Fruit fly (Drosophila melanogaster) whole organism: ENCODE data around the gene Jon66Cii.

Experiments
- CG8478 ChIP-seq: fragments of >200 bp; optimal IDR thresholded peaks from 2 replicates; lab custom pipeline; 2018; ENCODE audit warnings: inconsistent platforms
- Dll ChIP-seq: fragments of >200 bp; optimal IDR thresholded peaks from 2 replicates; lab custom pipeline; 2017
- EcR ChIP-seq, 2 experiments: fragments of >200 bp; optimal IDR thresholded peaks; 2 replicates each; lab custom pipeline; 2017; ENCODE audit warnings: missing biosample characterization in 2 of 2, missing genetic modification characterization in 2 of 2, missing genetic modification reagents in 2 of 2
- pan ChIP-seq: fragments of >200 bp; optimal IDR thresholded peaks from 2 replicates; lab custom pipeline; 2017
- usp ChIP-seq: fragments of >200 bp; optimal IDR thresholded peaks from 2 replicates; lab custom pipeline; 2017; ENCODE audit warnings: missing biosample characterization, missing genetic modification characterization, mixed read lengths

DNA sequence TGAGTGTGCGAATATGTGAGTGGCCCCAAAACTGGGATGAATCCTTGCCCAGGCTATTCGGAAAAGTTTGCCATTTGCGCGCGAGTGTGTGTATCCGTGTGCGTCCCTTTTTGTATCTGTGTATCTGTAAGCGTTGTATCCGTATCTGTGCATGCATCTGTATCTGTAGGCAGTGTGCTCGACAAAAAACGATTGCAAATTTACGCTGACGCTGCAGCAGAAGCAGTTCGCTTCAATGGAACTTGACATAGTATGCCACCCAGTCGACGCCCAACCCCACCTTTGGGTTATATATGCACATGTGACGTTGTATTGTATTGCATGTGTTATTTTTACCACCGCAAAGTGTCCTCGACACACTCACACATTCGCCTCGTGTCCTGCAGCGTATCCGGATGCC is 2.7 kb upstream of the Jon66Cii start:
- TF ChIP-seq Dll (lab: Kevin White, UChicago) (no peak), pan (lab: Kevin White, UChicago) (no peak), EcR (GFP tag; optimal IDR thresholded peaks at IDR 0.05; lab: Kevin White, UChicago) (no peak), CG8478 (lab: Kevin White, UChicago) (no peak), usp (no peak)
